Fruit fly (Drosophila melanogaster) whole organism, pupa: ENCODE results near the gene ben.
A peak's percentile ranks its signal among the peaks of the same experiment; 100 is the strongest.

Experiments
- CG4496 ChIP-seq: fragments of 200-800 bp; sonication (Bioruptor generic); IDR thresholded peaks from 3 replicates; pipeline ENCODE4 v1.3.6; 2022; ENCODE audit warnings: missing biosample characterization, missing genetic modification characterization
- CG8301 ChIP-seq: fragments of 200-800 bp; sonication (Bioruptor generic); optimal IDR thresholded peaks from 2 replicates; lab custom pipeline; 2018; ENCODE audit warnings: missing biosample characterization, mild to moderate bottlenecking, missing genetic modification characterization
- CG9948 ChIP-seq: fragments of 200-800 bp; sonication (Bioruptor generic); optimal IDR thresholded peaks from 2 replicates; lab custom pipeline; 2018; ENCODE audit warnings: missing biosample characterization, mild to moderate bottlenecking, missing genetic modification characterization, moderate library complexity
- Ets98B ChIP-seq: fragments of 200-800 bp; sonication (Bioruptor generic); IDR thresholded peaks from 2 replicates; pipeline ENCODE4 v1.3.6; 2022; ENCODE audit warnings: missing biosample characterization, missing genetic modification characterization
- Pif1A ChIP-seq: fragments of 200-800 bp; sonication (Bioruptor generic); optimal IDR thresholded peaks from 3 replicates; lab custom pipeline; 2016; ENCODE audit warnings: missing biosample characterization, missing genetic modification characterization

DNA sequence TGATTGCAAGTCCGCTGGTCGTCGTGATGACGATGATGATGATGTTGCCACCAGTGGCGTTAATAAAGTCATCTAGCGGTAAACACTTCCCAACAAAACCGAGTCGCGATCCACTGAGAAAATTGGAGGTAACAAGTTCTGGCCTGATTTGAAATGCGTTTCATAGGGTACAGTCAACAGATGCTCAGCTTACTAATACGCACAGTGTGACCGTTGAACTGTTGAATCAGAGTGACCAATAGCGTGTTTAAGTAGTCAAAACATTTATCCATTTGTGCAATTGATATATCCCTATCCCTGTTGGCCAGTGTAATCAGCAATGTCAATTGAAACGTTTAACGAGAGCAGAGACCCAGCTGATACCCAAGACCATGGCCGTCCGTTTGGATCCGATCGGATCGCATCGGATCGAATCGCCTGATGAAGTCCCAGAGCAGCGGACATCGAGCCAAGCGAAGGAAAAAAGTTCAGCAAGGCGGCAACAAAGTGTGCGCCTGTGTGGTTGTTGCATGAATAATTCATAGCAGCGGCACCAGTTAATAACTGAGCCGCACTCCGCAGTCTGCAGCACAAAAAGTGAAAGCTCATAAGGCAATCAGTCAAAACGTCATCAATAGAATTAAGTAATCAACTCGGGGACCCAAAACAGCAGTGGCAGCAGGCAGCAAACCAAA, 47.9 kb upstream of the ben start:
- TF ChIP-seq CG8301 (tag; lab: Kevin White, UChicago), result peak; percentile 8
- no peak for TF ChIP-seq Pif1A (GFP tag; lab: Kevin White, UChicago)
- peak; percentile 46 for TF ChIP-seq CG9948 (tag; lab: Kevin White, UChicago)
- TF ChIP-seq Ets98B, result no peak; the same call in 1 of the 2 replicates
- peak; percentile 31; the same call in 1 of the 3 replicates for TF ChIP-seq CG4496 (GFP tag; lab: Robert Waterston, UW)
